Worm (Caenorhabditis elegans) whole organism, L4 larva: ENCODE measurements around the gene col-43.

Source experiments
- Y5F2A.4 ChIP-seq: fragments of 200-800 bp; sonication (Bioruptor generic); optimal IDR thresholded peaks from 2 replicates; lab custom pipeline; 2018; ENCODE audit warnings: mild to moderate bottlenecking, missing genetic modification characterization, missing compliant biosample characterization
- ZK337.2 ChIP-seq: fragments of 200-800 bp; sonication (Bioruptor generic); IDR thresholded peaks from 2 replicates; pipeline ENCODE4 v1.3.6; 2022; ENCODE audit warnings: missing genetic modification reagents, missing genetic modification characterization, missing compliant biosample characterization
- aha-1 ChIP-seq: fragments of 150-350 bp; peaks from one replicate; lab custom pipeline; 2014; ENCODE audit warnings: missing biosample characterization, missing genetic modification characterization
- ces-1 ChIP-seq: fragments of 150-350 bp; sonication (generic microtip); optimal IDR thresholded peaks from 4 replicates; lab custom pipeline; 2014; ENCODE audit warnings: missing biosample characterization, missing genetic modification reagents, missing genetic modification characterization
- daf-12 ChIP-seq: fragments of 150-350 bp; optimal IDR thresholded peaks from 2 replicates; lab custom pipeline; 2014; ENCODE audit warnings: missing biosample characterization, missing genetic modification reagents, missing genetic modification characterization
- lin-15B ChIP-seq: fragments of 150-350 bp; sonication (generic microtip); optimal IDR thresholded peaks from 3 replicates; lab custom pipeline; 2014; ENCODE audit warnings: missing biosample characterization, missing genetic modification characterization
- lir-3 ChIP-seq: sonication (generic microtip); optimal IDR thresholded peaks from 2 replicates; lab custom pipeline; 2016; ENCODE audit warnings: mild to moderate bottlenecking, missing genetic modification characterization, missing compliant biosample characterization
- mdl-1 ChIP-seq, 2 experiments: fragments of 150-350 bp in 1 of 2; sonication (generic microtip) in 1 of 2; optimal IDR thresholded peaks; 2 replicates each; lab custom pipeline; 2014 to 2017; ENCODE audit warnings: missing biosample characterization in 2 of 2, missing genetic modification characterization in 2 of 2
- nhr-28 ChIP-seq: fragments of 150-350 bp; optimal IDR thresholded peaks from 2 replicates; lab custom pipeline; 2014; ENCODE audit warnings: missing biosample characterization, missing genetic modification characterization
- nhr-42 ChIP-seq: fragments of 200-800 bp; sonication (Bioruptor generic); IDR thresholded peaks from 2 replicates; pipeline ENCODE4 v1.3.6; 2022; ENCODE audit warnings: missing genetic modification characterization, missing compliant biosample characterization
- nhr-6 ChIP-seq: fragments of 150-350 bp; optimal IDR thresholded peaks from 2 replicates; lab custom pipeline; 2014; ENCODE audit warnings: missing biosample characterization, missing genetic modification characterization
- set-16 ChIP-seq: fragments of 200-800 bp; sonication (Bioruptor generic); IDR thresholded peaks from 2 replicates; pipeline ENCODE4 v1.3.6; 2022; ENCODE audit warnings: missing genetic modification reagents, missing genetic modification characterization, missing compliant biosample characterization
- unc-62 ChIP-seq, 3 experiments: fragments of 150-350 bp in 1 of 3; sonication (generic microtip); optimal IDR thresholded peaks in 2 of 3; peaks in 1 of 3; 1 replicate in 1 of 3; 2 replicates in 2 of 3; lab custom pipeline; 2014 to 2017; ENCODE audit warnings: missing biosample characterization in 3 of 3, missing genetic modification characterization in 3 of 3, missing genetic modification reagents in 3 of 3, missing genotype in 1 of 3
- ztf-11 ChIP-seq: fragments of 150-350 bp; optimal IDR thresholded peaks from 2 replicates; lab custom pipeline; 2014; ENCODE audit warnings: missing biosample characterization, missing genetic modification characterization

DNA sequence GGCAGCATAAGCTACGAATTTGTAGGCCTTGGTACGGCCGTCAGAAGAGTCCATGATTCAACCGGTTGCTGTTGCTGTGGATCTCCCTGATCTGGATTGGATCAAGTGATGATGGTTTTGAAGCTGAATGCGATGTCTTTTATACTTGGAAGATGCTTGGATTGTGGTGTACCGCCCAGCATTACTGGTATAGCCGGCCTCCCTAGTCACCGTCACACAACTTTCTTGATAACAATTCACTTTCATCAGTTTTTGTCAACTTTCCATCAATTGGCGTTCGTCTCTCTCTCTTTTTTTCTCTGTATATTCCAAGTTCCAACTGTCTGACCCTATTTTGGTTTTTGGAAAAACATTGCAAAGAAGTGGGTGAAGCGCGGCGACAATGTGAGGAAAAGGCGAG, at the start of gene col-43:
- TF ChIP-seq lin-15B (tag; lab: Kevin White, UChicago) (no peak), ces-1 (no peak), nhr-28 (tag; lab: Kevin White, UChicago) (no peak), nhr-6 (tag; lab: Kevin White, UChicago) (no peak), ZK337.2 (no peak), Y5F2A.4 (no peak), unc-62 (GFP tag; optimal IDR thresholded peaks at IDR 0.05 in 1 of 2; lab: Kevin White, UChicago) (no peak), unc-62 (tag; optimal IDR thresholded peaks at IDR 0.05; lab: Kevin White, UChicago) (no peak), ztf-11 (tag; lab: Kevin White, UChicago) (no peak), lir-3 (no peak), aha-1 (tag; lab: Kevin White, UChicago) (no peak), mdl-1 (tag; optimal IDR thresholded peaks at IDR 0.05; lab: Kevin White, UChicago) (no peak), set-16 (GFP tag; lab: Robert Waterston, UW) (no peak), daf-12 (tag; lab: Kevin White, UChicago) (no peak), nhr-42 (GFP tag; lab: Robert Waterston, UW) (no peak)
